Worm (Caenorhabditis elegans) whole organism, L4 larva: ENCODE data around the gene irld-8.

ENCODE experiments used
- ama-1 ChIP-seq: fragments of 150-350 bp; optimal IDR thresholded peaks from 2 replicates; lab custom pipeline; 2014; ENCODE audit warnings: inconsistent platforms, mixed read lengths
- pha-4 ChIP-seq, 2 experiments: fragments of 150-350 bp in 1 of 2; fragments of 200-800 bp in 1 of 2; sonication (Bioruptor generic) in 1 of 2; IDR thresholded peaks in 1 of 2; optimal IDR thresholded peaks in 1 of 2; 2 replicates each; pipeline versions ENCODE4 v1.3.6 to Lab custom; 2014 to 2022; ENCODE audit warnings: missing genetic modification characterization in 2 of 2, missing genetic modification reagents in 2 of 2, missing biosample characterization in 1 of 2, missing compliant biosample characterization in 1 of 2
- unc-62 ChIP-seq, 3 experiments: fragments of 150-350 bp in 1 of 3; sonication (generic microtip); optimal IDR thresholded peaks in 2 of 3; peaks in 1 of 3; 1 replicate in 1 of 3; 2 replicates in 2 of 3; lab custom pipeline; 2014 to 2017; ENCODE audit warnings: missing biosample characterization in 3 of 3, missing genetic modification characterization in 3 of 3, missing genetic modification reagents in 3 of 3, missing genotype in 1 of 3
- zag-1 ChIP-seq: fragments of 150-350 bp; optimal IDR thresholded peaks from 2 replicates; lab custom pipeline; 2014; ENCODE audit warnings: missing biosample characterization, missing genetic modification characterization

DNA sequence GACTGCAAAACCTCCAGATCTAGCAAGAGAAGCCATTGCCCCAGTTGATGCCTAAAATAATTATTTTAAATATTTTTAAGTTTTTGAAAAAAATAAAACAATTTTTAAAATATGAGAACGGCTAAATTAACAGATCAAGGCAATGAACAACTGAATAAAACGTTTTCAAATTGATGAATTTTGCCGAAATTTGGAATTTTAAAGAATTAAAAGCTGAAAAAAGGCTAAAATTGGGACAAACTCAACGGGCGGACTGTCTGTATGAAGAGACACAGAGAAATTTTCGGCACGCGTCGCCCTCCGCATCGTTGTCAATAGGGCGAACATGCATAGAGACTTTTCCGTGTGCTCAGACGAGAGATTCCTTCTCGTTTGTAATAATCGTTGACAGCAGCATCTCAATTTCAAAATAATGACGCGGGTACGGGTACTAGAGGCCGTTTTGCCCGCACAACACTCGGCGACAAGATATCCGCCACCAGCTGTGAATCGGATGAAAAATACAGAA lies 20.5 kb downstream of the irld-8 start, which contains the start of the genes isp-1 and islo-1:
- TF ChIP-seq unc-62 (GFP tag; optimal IDR thresholded peaks at IDR 0.05 in 1 of 2; lab: Kevin White, UChicago) = no peak
- no peak for TF ChIP-seq unc-62 (tag; optimal IDR thresholded peaks at IDR 0.05; lab: Kevin White, UChicago)
- TF ChIP-seq zag-1 = no peak
- peak; percentile 75 for TF ChIP-seq ama-1 (lab: Kevin White, UChicago)
- no peak for TF ChIP-seq pha-4 (GFP tag; IDR thresholded peaks at IDR 0.05; lab: Robert Waterston, UW)
- peak; percentile 35 for TF ChIP-seq pha-4 (tag; optimal IDR thresholded peaks at IDR 0.05; lab: Kevin White, UChicago)
